Fruit fly (Drosophila melanogaster) whole organism, embryonic: ENCODE results near the gene Pax.
A peak's percentile ranks its signal among the peaks of the same experiment; 100 is the strongest.

Experiments
- BEAF-32 ChIP-seq: fragments of 200-800 bp; sonication (Bioruptor generic); optimal IDR thresholded peaks from 3 replicates; lab custom pipeline; 2017; ENCODE audit warnings: missing biosample characterization, missing genetic modification characterization, mild to moderate bottlenecking, moderate library complexity, missing genetic modification reagents
- BtbVII ChIP-seq: fragments of 200-800 bp; sonication (Bioruptor generic); optimal IDR thresholded peaks from 3 replicates; lab custom pipeline; 2017; ENCODE audit warnings: missing biosample characterization, mild to moderate bottlenecking, missing genetic modification characterization
- CG10274 ChIP-seq: fragments of 200-800 bp; sonication (Bioruptor generic); optimal IDR thresholded peaks from 3 replicates; lab custom pipeline; 2017; ENCODE audit warnings: missing biosample characterization, mild to moderate bottlenecking, missing genetic modification characterization
- CG11456 ChIP-seq: fragments of 200-800 bp; sonication (Bioruptor generic); IDR thresholded peaks from 3 replicates; pipeline ENCODE4 v1.3.6; 2022; ENCODE audit warnings: missing biosample characterization, missing genetic modification characterization
- CG13775 ChIP-seq: fragments of 200-800 bp; sonication (Bioruptor generic); optimal IDR thresholded peaks from 3 replicates; lab custom pipeline; 2017; ENCODE audit warnings: missing biosample characterization, mild to moderate bottlenecking, missing genetic modification characterization
- CG15514 ChIP-seq: fragments of 200-800 bp; sonication (Bioruptor generic); optimal IDR thresholded peaks from 3 replicates; lab custom pipeline; 2017; ENCODE audit warnings: missing biosample characterization, missing genetic modification characterization, mild to moderate bottlenecking, moderate library complexity, missing genetic modification reagents
- CG17912 ChIP-seq: fragments of 200-800 bp; sonication (Bioruptor generic); optimal IDR thresholded peaks from 2 replicates; lab custom pipeline; 2018; ENCODE audit warnings: missing biosample characterization, mild to moderate bottlenecking, missing genetic modification characterization
- CG18262 ChIP-seq: fragments of 200-800 bp; optimal IDR thresholded peaks from 3 replicates; lab custom pipeline; 2019; ENCODE audit warnings: missing biosample characterization, mild to moderate bottlenecking, missing genetic modification characterization, moderate library complexity
- CG18476 ChIP-seq: fragments of 200-800 bp; sonication (Bioruptor generic); optimal IDR thresholded peaks from 2 replicates; lab custom pipeline; 2016; ENCODE audit warnings: missing biosample characterization, mild to moderate bottlenecking, missing genetic modification characterization
- CG3407 ChIP-seq: fragments of 200-800 bp; sonication (Bioruptor generic); optimal IDR thresholded peaks from 2 replicates; lab custom pipeline; 2018; ENCODE audit warnings: missing biosample characterization, mild to moderate bottlenecking, missing genetic modification characterization
- CG3847 ChIP-seq: fragments of 200-800 bp; sonication (Bioruptor generic); IDR thresholded peaks from 2 replicates; pipeline ENCODE4 v1.3.6; 2022; ENCODE audit warnings: missing biosample characterization, missing genetic modification characterization
- CG42726 ChIP-seq: fragments of 200-800 bp; sonication (Bioruptor generic); IDR thresholded peaks from 2 replicates; pipeline ENCODE4 v1.3.6; 2022; ENCODE audit warnings: missing biosample characterization, missing genetic modification characterization; ENCODE audit not compliant: partially characterized antibody
- CG6254 ChIP-seq: fragments of 200-800 bp; sonication (Bioruptor generic); optimal IDR thresholded peaks from 3 replicates; lab custom pipeline; 2017; ENCODE audit warnings: mild to moderate bottlenecking, missing biosample characterization, missing genetic modification reagents, missing genetic modification characterization
- CG6683 ChIP-seq: fragments of 200-800 bp; sonication (Bioruptor generic); optimal IDR thresholded peaks from 2 replicates; lab custom pipeline; 2017; ENCODE audit warnings: missing biosample characterization, mild to moderate bottlenecking, missing genetic modification characterization, missing genetic modification reagents
- CG6791 ChIP-seq: fragments of 200-800 bp; sonication (Bioruptor generic); IDR thresholded peaks from 3 replicates; pipeline ENCODE4 v1.3.6; 2022; ENCODE audit warnings: missing biosample characterization, missing genetic modification characterization; ENCODE audit not compliant: partially characterized antibody
- CG8089 ChIP-seq: fragments of 200-800 bp; sonication (Bioruptor generic); optimal IDR thresholded peaks from 3 replicates; lab custom pipeline; 2016; ENCODE audit warnings: missing biosample characterization, missing genetic modification characterization
- CG8388 ChIP-seq: fragments of 200-800 bp; sonication (Bioruptor generic); optimal IDR thresholded peaks from 2 replicates; lab custom pipeline; 2019; ENCODE audit warnings: missing biosample characterization, mild to moderate bottlenecking, missing genetic modification characterization, moderate library complexity
- CG9215 ChIP-seq: fragments of 200-800 bp; sonication (Bioruptor generic); IDR thresholded peaks from 2 replicates; pipeline ENCODE4 v1.3.6; 2022; ENCODE audit warnings: missing biosample characterization, missing genetic modification characterization
- CG9727 ChIP-seq: fragments of 200-800 bp; sonication (Bioruptor generic); optimal IDR thresholded peaks from 3 replicates; lab custom pipeline; 2017; ENCODE audit warnings: missing biosample characterization, mild to moderate bottlenecking, missing genetic modification characterization
- CG9876 ChIP-seq: fragments of 200-800 bp; sonication (Bioruptor generic); optimal IDR thresholded peaks from 2 replicates; lab custom pipeline; 2016; ENCODE audit warnings: missing biosample characterization, missing genetic modification characterization
- Camta ChIP-seq: fragments of 200-800 bp; sonication (Bioruptor generic); optimal IDR thresholded peaks from 2 replicates; lab custom pipeline; 2016; ENCODE audit warnings: missing biosample characterization, missing genetic modification characterization
- HHEX ChIP-seq: fragments of 200-800 bp; sonication (Bioruptor generic); optimal IDR thresholded peaks from 3 replicates; lab custom pipeline; 2017; ENCODE audit warnings: missing biosample characterization, mild to moderate bottlenecking, missing genetic modification characterization, missing genetic modification reagents
- HmgZ ChIP-seq: fragments of 200-800 bp; sonication (Bioruptor generic); optimal IDR thresholded peaks from 2 replicates; lab custom pipeline; 2018; ENCODE audit warnings: missing biosample characterization, mild to moderate bottlenecking, missing genetic modification characterization
- Jarid2 ChIP-seq: fragments of 200-800 bp; sonication (Bioruptor generic); optimal IDR thresholded peaks from 3 replicates; lab custom pipeline; 2017; ENCODE audit warnings: mild to moderate bottlenecking, missing biosample characterization, missing genetic modification reagents, missing genetic modification characterization
- Lim3 ChIP-seq: fragments of 200-800 bp; sonication (Bioruptor generic); IDR thresholded peaks from 2 replicates; pipeline ENCODE4 v1.3.6; 2022; ENCODE audit warnings: missing biosample characterization, missing genetic modification characterization
- MTF-1 ChIP-seq: fragments of 200-800 bp; sonication (Bioruptor generic); optimal IDR thresholded peaks from 2 replicates; lab custom pipeline; 2018; ENCODE audit warnings: missing biosample characterization, mild to moderate bottlenecking, missing genetic modification characterization, borderline replicate concordance
- Mad ChIP-seq: fragments of 200-800 bp; sonication (Bioruptor generic); optimal IDR thresholded peaks from 2 replicates; lab custom pipeline; 2016; ENCODE audit warnings: missing biosample characterization, missing genetic modification characterization
- NK7.1 ChIP-seq: fragments of 200-800 bp; sonication (Bioruptor generic); optimal IDR thresholded peaks from 3 replicates; lab custom pipeline; 2016; ENCODE audit warnings: missing biosample characterization, missing genetic modification characterization
- Opbp ChIP-seq: fragments of 200-800 bp; sonication (Bioruptor generic); IDR thresholded peaks from 3 replicates; pipeline ENCODE4 v1.3.6; 2022; ENCODE audit warnings: missing biosample characterization, missing genetic modification characterization; ENCODE audit not compliant: partially characterized antibody
- PHDP ChIP-seq: fragments of 200-800 bp; sonication (Bioruptor generic); optimal IDR thresholded peaks from 3 replicates; lab custom pipeline; 2018; ENCODE audit warnings: missing biosample characterization, mild to moderate bottlenecking, missing genetic modification characterization, moderate library complexity
- Rfx ChIP-seq: fragments of 200-800 bp; sonication (Bioruptor generic); IDR thresholded peaks from 2 replicates; pipeline ENCODE4 v1.3.6; 2022; ENCODE audit warnings: missing biosample characterization, missing genetic modification characterization
- Spps ChIP-seq: fragments of 200-800 bp; sonication (Bioruptor generic); optimal IDR thresholded peaks from 2 replicates; lab custom pipeline; 2018; ENCODE audit warnings: missing biosample characterization, mild to moderate bottlenecking, missing genetic modification characterization
- al ChIP-seq: fragments of 200-800 bp; sonication (Bioruptor generic); IDR thresholded peaks from 2 replicates; pipeline ENCODE4 v1.3.6; 2022; ENCODE audit warnings: missing biosample characterization, missing genetic modification characterization
- bcd ChIP-seq: fragments of 200-800 bp; sonication (Bioruptor generic); optimal IDR thresholded peaks from 2 replicates; lab custom pipeline; 2017; ENCODE audit warnings: missing biosample characterization, mild to moderate bottlenecking, missing genetic modification characterization
- cato ChIP-seq: fragments of 200-800 bp; sonication (Bioruptor generic); optimal IDR thresholded peaks from 2 replicates; lab custom pipeline; 2016; ENCODE audit warnings: missing biosample characterization, missing genetic modification characterization, borderline replicate concordance
- ci ChIP-seq: fragments of 200-800 bp; sonication (Bioruptor generic); IDR thresholded peaks from 3 replicates; pipeline ENCODE4 v1.3.6; 2022; ENCODE audit warnings: missing biosample characterization, missing genetic modification characterization
- dimm ChIP-seq: fragments of 200-800 bp; sonication (Bioruptor generic); IDR thresholded peaks from 2 replicates; pipeline ENCODE4 v1.3.6; 2022; ENCODE audit warnings: missing biosample characterization, missing genetic modification characterization
- exex ChIP-seq: fragments of 200-800 bp; sonication (Bioruptor generic); optimal IDR thresholded peaks from 4 replicates; lab custom pipeline; 2018; ENCODE audit warnings: missing biosample characterization, mild to moderate bottlenecking, missing genetic modification characterization, moderate library complexity
- gt ChIP-seq: fragments of 200-800 bp; sonication (Bioruptor generic); IDR thresholded peaks from 2 replicates; pipeline ENCODE4 v1.3.6; 2022; ENCODE audit warnings: missing biosample characterization, missing genetic modification characterization
- mld ChIP-seq: fragments of 200-800 bp; sonication (Bioruptor generic); IDR thresholded peaks from 3 replicates; pipeline ENCODE4 v1.3.6; 2022; ENCODE audit warnings: missing biosample characterization, missing genetic modification characterization; ENCODE audit not compliant: partially characterized antibody
- nerfin-2 ChIP-seq: fragments of 200-800 bp; sonication (Bioruptor generic); IDR thresholded peaks from 2 replicates; pipeline ENCODE4 v1.3.6; 2022; ENCODE audit warnings: missing biosample characterization, missing genetic modification characterization; ENCODE audit not compliant: partially characterized antibody
- pfk ChIP-seq: fragments of 200-800 bp; sonication (Bioruptor generic); optimal IDR thresholded peaks from 2 replicates; lab custom pipeline; 2018; ENCODE audit warnings: missing biosample characterization, mild to moderate bottlenecking, missing genetic modification characterization, moderate library complexity
- pita ChIP-seq: fragments of 200-800 bp; sonication (Bioruptor generic); optimal IDR thresholded peaks from 2 replicates; lab custom pipeline; 2017; ENCODE audit warnings: missing biosample characterization, mild to moderate bottlenecking, missing genetic modification characterization
- scrt ChIP-seq: fragments of 200-800 bp; sonication (Bioruptor generic); optimal IDR thresholded peaks from 2 replicates; lab custom pipeline; 2018; ENCODE audit warnings: missing biosample characterization, mild to moderate bottlenecking, missing genetic modification characterization, moderate library complexity
- sima ChIP-seq: fragments of 200-800 bp; sonication (Bioruptor generic); optimal IDR thresholded peaks from 2 replicates; lab custom pipeline; 2016; ENCODE audit warnings: missing biosample characterization, missing genetic modification characterization
- slou ChIP-seq: fragments of 200-800 bp; sonication (Bioruptor generic); optimal IDR thresholded peaks from 3 replicates; lab custom pipeline; 2016; ENCODE audit warnings: missing biosample characterization, missing genetic modification characterization
- tin ChIP-seq: fragments of 200-800 bp; sonication (Bioruptor generic); optimal IDR thresholded peaks from 3 replicates; lab custom pipeline; 2016; ENCODE audit warnings: missing biosample characterization, missing genetic modification characterization
- trem ChIP-seq: fragments of 200-800 bp; optimal IDR thresholded peaks from 3 replicates; lab custom pipeline; 2019; ENCODE audit warnings: missing biosample characterization, mild to moderate bottlenecking, missing genetic modification characterization, moderate library complexity
- tx ChIP-seq: fragments of 200-800 bp; sonication (Bioruptor generic); optimal IDR thresholded peaks from 2 replicates; lab custom pipeline; 2016; ENCODE audit warnings: missing biosample characterization, missing genetic modification characterization
- zfh1 ChIP-seq: fragments of 200-800 bp; sonication (Bioruptor generic); IDR thresholded peaks from 3 replicates; pipeline ENCODE4 v1.3.6; 2022; ENCODE audit warnings: missing biosample characterization, missing genetic modification characterization

Gene Pax

DNA sequence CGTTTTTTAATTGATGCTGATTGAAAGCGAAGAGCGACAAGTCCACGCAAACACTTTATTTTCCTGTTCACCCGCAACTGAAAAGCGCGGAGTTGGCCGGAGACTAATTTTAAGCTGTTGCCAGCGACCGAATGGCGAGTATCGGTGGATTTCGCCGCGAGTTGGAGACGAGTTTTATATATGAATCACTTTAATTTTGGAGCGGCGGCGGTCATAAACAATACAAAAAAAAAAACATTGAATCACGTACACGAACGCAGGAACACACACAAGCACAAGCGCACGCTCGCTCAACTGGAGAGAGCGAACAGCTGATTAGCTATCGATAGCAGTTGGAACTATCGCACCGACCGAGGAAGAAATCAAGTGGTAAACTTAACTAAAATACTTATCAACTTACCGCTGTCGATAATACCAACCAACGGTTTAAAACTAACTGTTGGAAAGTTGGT, at the start of gene Pax (continued):
- TF ChIP-seq exex (tag; lab: Kevin White, UChicago) (no peak), al (no peak), tin (GFP tag; lab: Kevin White, UChicago) (no peak), CG17912 (GFP tag; lab: Kevin White, UChicago) (no peak), CG15514 (GFP tag; lab: Kevin White, UChicago) (peak; percentile 64), NK7.1 (GFP tag; lab: Kevin White, UChicago) (no peak), CG18476 (GFP tag; lab: Kevin White, UChicago) (no peak), CG10274 (GFP tag; lab: Kevin White, UChicago) (no peak), gt (GFP tag; lab: Robert Waterston, UW) (no peak), CG42726 (GFP tag; lab: Robert Waterston, UW) (peak; percentile 98), CG3847 (GFP tag; lab: Robert Waterston, UW) (no peak), CG9727 (GFP tag; lab: Kevin White, UChicago) (no peak), ci (no peak), tx (GFP tag; lab: Kevin White, UChicago) (no peak), CG9876 (GFP tag; lab: Kevin White, UChicago) (no peak), MTF-1 (GFP tag; lab: Kevin White, UChicago) (no peak), PHDP (tag; lab: Kevin White, UChicago) (no peak), CG6254 (GFP tag; lab: Kevin White, UChicago) (no peak), BtbVII (GFP tag; lab: Kevin White, UChicago) (no peak), nerfin-2 (GFP tag; lab: Robert Waterston, UW) (peak; percentile 96), CG8388 (GFP tag; lab: Kevin White, UChicago) (no peak), pita (peak; percentile 29), CG8089 (GFP tag; lab: Kevin White, UChicago) (no peak), sima (GFP tag; lab: Kevin White, UChicago) (no peak), Rfx (peak; percentile 22; the same call in 1 of the 2 replicates), Lim3 (GFP tag; lab: Robert Waterston, UW) (no peak), Camta (GFP tag; lab: Kevin White, UChicago) (no peak), dimm (GFP tag; lab: Robert Waterston, UW) (no peak), CG11456 (GFP tag; lab: Robert Waterston, UW) (no peak), CG9215 (no peak), Opbp (GFP tag; lab: Robert Waterston, UW) (peak; percentile 92), HHEX (GFP tag; lab: Kevin White, UChicago) (no peak), BEAF-32 (GFP tag; lab: Kevin White, UChicago) (peak; percentile 93), mld (peak; percentile 81), CG13775 (GFP tag; lab: Kevin White, UChicago) (no peak), CG18262 (tag; lab: Kevin White, UChicago) (no peak), trem (tag; lab: Kevin White, UChicago) (no peak), CG6791 (GFP tag; lab: Robert Waterston, UW) (peak; percentile 95), Mad (GFP tag; lab: Kevin White, UChicago) (no peak), pfk (GFP tag; lab: Kevin White, UChicago) (no peak), Jarid2 (GFP tag; lab: Kevin White, UChicago) (no peak), scrt (GFP tag; lab: Kevin White, UChicago) (no peak), zfh1 (GFP tag; lab: Robert Waterston, UW) (no peak), CG3407 (GFP tag; lab: Kevin White, UChicago) (no peak), slou (GFP tag; lab: Kevin White, UChicago) (no peak), Spps (tag; lab: Kevin White, UChicago) (no peak), bcd (GFP tag; lab: Kevin White, UChicago) (no peak), cato (GFP tag; lab: Kevin White, UChicago) (no peak), HmgZ (tag; lab: Kevin White, UChicago) (peak; percentile 44), CG6683 (GFP tag; lab: Kevin White, UChicago) (no peak)
